Fruit fly (Drosophila melanogaster) whole organism, embryonic: ENCODE measurements around the gene CG8117.
A peak's percentile ranks its signal among the peaks of the same experiment; 100 is the strongest.

ENCODE experiments used
- ATbp ChIP-seq: fragments of 200-800 bp; sonication (Bioruptor generic); optimal IDR thresholded peaks from 2 replicates; lab custom pipeline; 2017; ENCODE audit warnings: missing biosample characterization, mild to moderate bottlenecking, missing genetic modification characterization, missing genetic modification reagents
- Blimp-1 ChIP-seq: fragments of 200-800 bp; sonication (Bioruptor generic); optimal IDR thresholded peaks from 3 replicates; lab custom pipeline; 2018; ENCODE audit warnings: missing biosample characterization, missing genetic modification characterization, mild to moderate bottlenecking, moderate library complexity, missing genetic modification reagents
- CG10462 ChIP-seq: fragments of 200-800 bp; sonication (Bioruptor generic); optimal IDR thresholded peaks from 2 replicates; lab custom pipeline; 2016; ENCODE audit warnings: missing biosample characterization, missing genetic modification characterization
- CG11504 ChIP-seq: fragments of 200-800 bp; sonication (Bioruptor generic); optimal IDR thresholded peaks from 3 replicates; lab custom pipeline; 2019; ENCODE audit warnings: missing biosample characterization, mild to moderate bottlenecking, missing genetic modification characterization, moderate library complexity
- CG13287 ChIP-seq: fragments of 200-800 bp; sonication (Bioruptor generic); IDR thresholded peaks from 2 replicates; pipeline ENCODE4 v1.3.6; 2022; ENCODE audit warnings: missing biosample characterization, missing genetic modification characterization; ENCODE audit not compliant: partially characterized antibody
- CG14014 ChIP-seq: fragments of 200-800 bp; sonication (Bioruptor generic); IDR thresholded peaks from 2 replicates; pipeline ENCODE4 v1.3.6; 2022; ENCODE audit warnings: missing biosample characterization, missing genetic modification characterization
- CG14441 ChIP-seq: fragments of 200-800 bp; sonication (Bioruptor generic); IDR thresholded peaks from 2 replicates; pipeline ENCODE4 v1.3.6; 2022; ENCODE audit warnings: missing biosample characterization, missing genetic modification characterization
- CG14860 ChIP-seq: fragments of 200-800 bp; sonication (Bioruptor generic); IDR thresholded peaks from 3 replicates; pipeline ENCODE4 v1.3.6; 2022; ENCODE audit warnings: missing biosample characterization, missing genetic modification characterization; ENCODE audit not compliant: partially characterized antibody
- CG15011 ChIP-seq: fragments of 200-800 bp; sonication (Bioruptor generic); optimal IDR thresholded peaks from 3 replicates; lab custom pipeline; 2018; ENCODE audit warnings: missing biosample characterization, mild to moderate bottlenecking, missing genetic modification characterization
- CG15073 ChIP-seq: fragments of 200-800 bp; sonication (Bioruptor generic); optimal IDR thresholded peaks from 2 replicates; lab custom pipeline; 2016; ENCODE audit warnings: missing biosample characterization, missing genetic modification characterization
- CG15479 ChIP-seq: fragments of 200-800 bp; sonication (Bioruptor generic); optimal IDR thresholded peaks from 3 replicates; lab custom pipeline; 2019; ENCODE audit warnings: missing biosample characterization, mild to moderate bottlenecking, missing genetic modification characterization, moderate library complexity
- CG17361 ChIP-seq: fragments of 200-800 bp; sonication (Bioruptor generic); IDR thresholded peaks from 3 replicates; pipeline ENCODE4 v1.3.6; 2022; ENCODE audit warnings: missing biosample characterization, missing genetic modification characterization
- CG17568 ChIP-seq: fragments of 200-800 bp; sonication (Bioruptor generic); optimal IDR thresholded peaks from 2 replicates; lab custom pipeline; 2018; ENCODE audit warnings: missing biosample characterization, mild to moderate bottlenecking, missing genetic modification characterization, moderate library complexity
- CG2120 ChIP-seq: fragments of 200-800 bp; sonication (Bioruptor generic); optimal IDR thresholded peaks from 3 replicates; lab custom pipeline; 2016; ENCODE audit warnings: missing biosample characterization, missing genetic modification characterization
- CG33557 ChIP-seq: fragments of 200-800 bp; sonication (Bioruptor generic); optimal IDR thresholded peaks from 2 replicates; lab custom pipeline; 2019; ENCODE audit warnings: missing biosample characterization, mild to moderate bottlenecking, missing genetic modification characterization, moderate library complexity
- CG3838 ChIP-seq: fragments of 200-800 bp; sonication (Bioruptor generic); optimal IDR thresholded peaks from 3 replicates; lab custom pipeline; 2016; ENCODE audit warnings: missing biosample characterization, missing genetic modification characterization
- CG4282 ChIP-seq: fragments of 200-800 bp; sonication (Bioruptor generic); optimal IDR thresholded peaks from 2 replicates; lab custom pipeline; 2016; ENCODE audit warnings: missing biosample characterization, missing genetic modification characterization
- CG4360 ChIP-seq: fragments of 200-800 bp; sonication (Bioruptor generic); IDR thresholded peaks from 2 replicates; pipeline ENCODE4 v1.3.6; 2022; ENCODE audit warnings: missing biosample characterization, missing genetic modification characterization
- CG9727 ChIP-seq: fragments of 200-800 bp; sonication (Bioruptor generic); optimal IDR thresholded peaks from 3 replicates; lab custom pipeline; 2017; ENCODE audit warnings: missing biosample characterization, mild to moderate bottlenecking, missing genetic modification characterization
- Dip3 ChIP-seq: fragments of 200-800 bp; sonication (Bioruptor generic); optimal IDR thresholded peaks from 3 replicates; lab custom pipeline; 2016; ENCODE audit warnings: missing biosample characterization, missing genetic modification characterization
- E2f2 ChIP-seq: fragments of 200-800 bp; sonication (Bioruptor generic); IDR thresholded peaks from 2 replicates; pipeline ENCODE4 v1.3.6; 2022; ENCODE audit warnings: missing biosample characterization, missing genetic modification characterization
- HLHmδ ChIP-seq: fragments of 200-800 bp; sonication (Bioruptor generic); optimal IDR thresholded peaks from 2 replicates; lab custom pipeline; 2018; ENCODE audit warnings: missing biosample characterization, mild to moderate bottlenecking, missing genetic modification characterization, moderate library complexity
- MTF-1 ChIP-seq: fragments of 200-800 bp; sonication (Bioruptor generic); optimal IDR thresholded peaks from 2 replicates; lab custom pipeline; 2018; ENCODE audit warnings: missing biosample characterization, mild to moderate bottlenecking, missing genetic modification characterization, borderline replicate concordance
- Mad ChIP-seq: fragments of 200-800 bp; sonication (Bioruptor generic); optimal IDR thresholded peaks from 2 replicates; lab custom pipeline; 2016; ENCODE audit warnings: missing biosample characterization, missing genetic modification characterization
- Max ChIP-seq: fragments of 200-800 bp; sonication (Bioruptor generic); optimal IDR thresholded peaks from 2 replicates; lab custom pipeline; 2016; ENCODE audit warnings: missing biosample characterization, mild to moderate bottlenecking, missing genetic modification characterization
- Med ChIP-seq: fragments of 200-800 bp; sonication (Bioruptor generic); peaks from one replicate; lab custom pipeline; 2016; ENCODE audit warnings: missing biosample characterization, missing genetic modification characterization, mild to moderate bottlenecking, inconsistent platforms, moderate library complexity
- Optix ChIP-seq: fragments of 200-800 bp; sonication (Bioruptor generic); IDR thresholded peaks from 3 replicates; pipeline ENCODE4 v1.3.6; 2022; ENCODE audit warnings: missing biosample characterization, missing genetic modification characterization
- Ssrp ChIP-seq: fragments of 200-800 bp; sonication (Bioruptor generic); optimal IDR thresholded peaks from 2 replicates; lab custom pipeline; 2018; ENCODE audit warnings: missing biosample characterization, mild to moderate bottlenecking, missing genetic modification characterization, moderate library complexity
- az2 ChIP-seq: fragments of 200-800 bp; sonication (Bioruptor generic); optimal IDR thresholded peaks from 3 replicates; lab custom pipeline; 2016; ENCODE audit warnings: missing biosample characterization, missing genetic modification characterization
- bowl ChIP-seq: fragments of 200-800 bp; sonication (Bioruptor generic); IDR thresholded peaks from 2 replicates; pipeline ENCODE4 v1.3.6; 2022; ENCODE audit warnings: missing biosample characterization, missing genetic modification characterization
- caup ChIP-seq: fragments of 200-800 bp; sonication (Bioruptor generic); optimal IDR thresholded peaks from 3 replicates; lab custom pipeline; 2017; ENCODE audit warnings: missing biosample characterization, mild to moderate bottlenecking, missing genetic modification characterization, moderate library complexity; ENCODE audit not compliant: severe bottlenecking
- chif ChIP-seq, 2 experiments: fragments of 200-800 bp; sonication (Bioruptor generic); optimal IDR thresholded peaks; 3 replicates each; lab custom pipeline; 2016; ENCODE audit warnings: missing biosample characterization in 2 of 2, missing genetic modification characterization in 2 of 2
- dm ChIP-seq: fragments of 200-800 bp; sonication (Bioruptor generic); optimal IDR thresholded peaks from 3 replicates; lab custom pipeline; 2016; ENCODE audit warnings: missing biosample characterization, missing genetic modification characterization
- ems ChIP-seq: fragments of 200-800 bp; sonication (Bioruptor generic); optimal IDR thresholded peaks from 3 replicates; lab custom pipeline; 2016; ENCODE audit warnings: missing biosample characterization, missing genetic modification characterization
- fd64A ChIP-seq: fragments of 200-800 bp; sonication (Bioruptor generic); optimal IDR thresholded peaks from 3 replicates; lab custom pipeline; 2018; ENCODE audit warnings: missing biosample characterization, mild to moderate bottlenecking, missing genetic modification characterization
- hbn ChIP-seq: fragments of 200-800 bp; sonication (Bioruptor generic); IDR thresholded peaks from 2 replicates; pipeline ENCODE4 v1.3.6; 2022; ENCODE audit warnings: missing biosample characterization, missing genetic modification characterization; ENCODE audit not compliant: partially characterized antibody
- hkb ChIP-seq, 2 experiments: fragments of 200-800 bp in 1 of 2; fragments of >200 bp in 1 of 2; sonication (Bioruptor generic) in 1 of 2; IDR thresholded peaks in 1 of 2; optimal IDR thresholded peaks in 1 of 2; 2 replicates each; pipeline versions ENCODE4 v1.3.6 to Lab custom; 2017 to 2022; ENCODE audit warnings: missing biosample characterization in 1 of 2, missing genetic modification characterization in 1 of 2
- hth ChIP-seq: fragments of >200 bp; optimal IDR thresholded peaks from 2 replicates; lab custom pipeline; 2017; ENCODE audit warnings: inconsistent platforms
- jigr1 ChIP-seq: fragments of 200-800 bp; sonication (Bioruptor generic); IDR thresholded peaks from 3 replicates; pipeline ENCODE4 v1.3.6; 2022; ENCODE audit warnings: missing biosample characterization, missing genetic modification characterization
- lola ChIP-seq, 3 experiments: fragments of >200 bp in 2 of 3; fragments of 200-800 bp in 1 of 3; sonication (Bioruptor generic) in 1 of 3; optimal IDR thresholded peaks; 2 replicates each; lab custom pipeline; 2017 to 2019; ENCODE audit warnings: missing biosample characterization in 3 of 3, missing genetic modification characterization in 3 of 3, mild to moderate bottlenecking in 1 of 3, moderate library complexity in 1 of 3
- org-1 ChIP-seq: fragments of 200-800 bp; sonication (Bioruptor generic); optimal IDR thresholded peaks from 2 replicates; lab custom pipeline; 2017; ENCODE audit warnings: missing biosample characterization, missing genetic modification characterization
- sd ChIP-seq: fragments of 200-800 bp; sonication (Bioruptor generic); optimal IDR thresholded peaks from 3 replicates; lab custom pipeline; 2018; ENCODE audit warnings: missing biosample characterization, mild to moderate bottlenecking, missing genetic modification characterization, moderate library complexity
- sim ChIP-seq: fragments of 200-800 bp; sonication (Bioruptor generic); IDR thresholded peaks from 2 replicates; pipeline ENCODE4 v1.3.6; 2022; ENCODE audit warnings: missing biosample characterization, missing genetic modification characterization
- slou ChIP-seq: fragments of 200-800 bp; sonication (Bioruptor generic); optimal IDR thresholded peaks from 3 replicates; lab custom pipeline; 2016; ENCODE audit warnings: missing biosample characterization, missing genetic modification characterization
- sna ChIP-seq: fragments of 200-800 bp; sonication (Bioruptor generic); IDR thresholded peaks from 2 replicates; pipeline ENCODE4 v1.3.6; 2022; ENCODE audit warnings: missing biosample characterization, missing genetic modification characterization; ENCODE audit not compliant: partially characterized antibody
- stc ChIP-seq: fragments of 200-800 bp; sonication (Bioruptor generic); IDR thresholded peaks from 2 replicates; pipeline ENCODE4 v1.3.6; 2022; ENCODE audit warnings: missing biosample characterization, missing genetic modification characterization
- tll ChIP-seq, 2 experiments: fragments of 200-800 bp in 1 of 2; fragments of >200 bp in 1 of 2; sonication (Bioruptor generic) in 1 of 2; optimal IDR thresholded peaks; 2 replicates each; lab custom pipeline; 2017 to 2019; ENCODE audit warnings: missing biosample characterization in 2 of 2, missing genetic modification characterization in 2 of 2, mild to moderate bottlenecking in 1 of 2, moderate library complexity in 1 of 2
- toy ChIP-seq: fragments of 200-800 bp; sonication (Bioruptor generic); IDR thresholded peaks from 2 replicates; pipeline ENCODE4 v1.3.6; 2022; ENCODE audit warnings: missing biosample characterization, missing genetic modification characterization

Gene CG8117

DNA sequence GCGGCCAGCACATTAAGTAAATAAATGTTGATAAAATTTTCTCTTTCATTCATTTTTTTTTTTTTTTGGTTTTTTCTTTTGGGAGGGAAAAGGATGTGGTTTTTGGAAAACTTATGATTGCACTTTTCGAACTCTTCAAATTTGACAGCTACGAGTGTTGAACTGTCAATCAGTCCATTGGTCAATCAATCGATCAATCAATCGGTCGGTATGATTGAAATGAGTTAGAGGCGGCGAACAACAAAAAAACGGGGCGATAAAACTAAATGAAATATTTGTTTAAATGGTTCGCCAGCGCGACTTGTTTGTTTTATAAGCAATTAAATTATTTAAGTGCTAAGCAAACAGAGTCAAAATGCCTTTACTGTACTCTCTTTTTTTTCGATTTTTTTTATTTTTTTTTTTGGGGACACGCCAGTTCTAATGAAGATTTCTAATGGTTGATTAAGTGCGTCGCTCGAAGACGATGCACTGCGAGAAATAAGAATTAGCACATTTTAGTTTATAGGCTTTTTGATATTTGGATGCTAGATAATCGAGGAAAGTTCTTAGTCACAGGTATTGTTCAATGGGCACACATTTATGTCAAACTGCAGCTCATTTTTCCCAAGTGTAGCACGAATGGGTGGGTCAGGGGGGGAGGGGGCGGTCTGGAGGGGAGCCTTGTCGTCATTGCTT lies 24.9 kb upstream of the CG8117 start (continued):
- TF ChIP-seq Mad (GFP tag; lab: Kevin White, UChicago) (peak; percentile 63), sim (0 out of 2 replicates have a peak, but pooled peaks have one; percentile 37), CG17568 (peak; percentile 49), Dip3 (GFP tag; lab: Kevin White, UChicago) (peak; percentile 63), CG15011 (peak; percentile 45), hbn (GFP tag; lab: Robert Waterston, UW) (no peak), sna (GFP tag; lab: Robert Waterston, UW) (no peak), Optix (GFP tag; lab: Robert Waterston, UW) (peak; percentile 83), stc (peak; percentile 39; the same call in 1 of the 2 replicates), CG2120 (GFP tag; lab: Kevin White, UChicago) (peak; percentile 65), CG15073 (GFP tag; lab: Kevin White, UChicago) (peak; percentile 41), CG33557 (GFP tag; lab: Kevin White, UChicago) (peak; percentile 57), chif (GFP tag; optimal IDR thresholded peaks at IDR 0.05; lab: Kevin White, UChicago) (peak; percentile 61 to 71), CG17361 (GFP tag; lab: Robert Waterston, UW) (peak; percentile 83), Ssrp (tag; lab: Kevin White, UChicago) (peak; percentile 78), CG14441 (peak; percentile 85), jigr1 (GFP tag; lab: Robert Waterston, UW) (peak; percentile 69; the same call in 2 of the 3 replicates), CG13287 (GFP tag; lab: Robert Waterston, UW) (no peak), CG11504 (tag; lab: Kevin White, UChicago) (peak; percentile 89), Med (GFP tag; lab: Kevin White, UChicago) (peak; percentile 95), CG14014 (peak; percentile 72), HLHmδ (GFP tag; lab: Kevin White, UChicago) (no peak), fd64A (GFP tag; lab: Kevin White, UChicago) (peak; percentile 69), Max (GFP tag; lab: Kevin White, UChicago) (no peak), E2f2 (GFP tag; lab: Robert Waterston, UW) (peak; percentile 42; the same call in 1 of the 2 replicates), az2 (GFP tag; lab: Kevin White, UChicago) (peak; percentile 88), toy (GFP tag; lab: Robert Waterston, UW) (no peak), Blimp-1 (GFP tag; lab: Kevin White, UChicago) (peak; percentile 80), lola (GFP tag; optimal IDR thresholded peaks at IDR 0.05; lab: Kevin White, UChicago) (peak in 1 of 3 experiments; percentile 73), sd (tag; lab: Kevin White, UChicago) (peak; percentile 31), dm (GFP tag; lab: Kevin White, UChicago) (peak; percentile 27), tll (GFP tag; optimal IDR thresholded peaks at IDR 0.05; lab: Kevin White, UChicago) (no peak), MTF-1 (GFP tag; lab: Kevin White, UChicago) (peak; percentile 3), caup (GFP tag; lab: Kevin White, UChicago) (peak; percentile 71), bowl (GFP tag; lab: Robert Waterston, UW) (peak; percentile 29; the same call in 1 of the 2 replicates), CG4282 (GFP tag; lab: Kevin White, UChicago) (no peak), ems (GFP tag; lab: Kevin White, UChicago) (peak; percentile 66), slou (GFP tag; lab: Kevin White, UChicago) (peak; percentile 6), CG3838 (GFP tag; lab: Kevin White, UChicago) (no peak), CG4360 (0 out of 2 replicates have a peak, but pooled peaks have one; percentile 15), CG14860 (GFP tag; lab: Robert Waterston, UW) (no peak), hth (lab: Kevin White, UChicago) (no peak), CG9727 (GFP tag; lab: Kevin White, UChicago) (peak; percentile 78), hkb (optimal IDR thresholded peaks at IDR 0.05; lab: Kevin White, UChicago) (no peak), hkb (GFP tag; IDR thresholded peaks at IDR 0.05; lab: Robert Waterston, UW) (peak; percentile 76), ATbp (GFP tag; lab: Kevin White, UChicago) (peak; percentile 81), org-1 (GFP tag; lab: Kevin White, UChicago) (peak; percentile 68), CG15479 (GFP tag; lab: Kevin White, UChicago) (no peak), CG10462 (peak; percentile 32)
